Worm (Caenorhabditis elegans) whole organism, midembryonic: ENCODE data around the gene F40A3.6.

Experiments
- cog-1 ChIP-seq: sonication (generic microtip); optimal IDR thresholded peaks from 2 replicates; lab custom pipeline; 2016; ENCODE audit warnings: missing genetic modification characterization, missing compliant biosample characterization
- klf-2 ChIP-seq: fragments of 200-800 bp; sonication (Bioruptor generic); conservative IDR thresholded peaks from 2 replicates; pipeline ENCODE4 v1.3.6; 2022; ENCODE audit warnings: missing genetic modification reagents, missing genetic modification characterization, missing compliant biosample characterization

- no peak for TF ChIP-seq klf-2 (GFP tag; lab: Robert Waterston, UW)
- TF ChIP-seq cog-1 (tag; lab: Kevin White, UChicago): no peak
Measured at ce11 chrV:7870707-7871106, 23.0 kb downstream of the F40A3.6 start, which contains the start of gene nipi-4.
